Worm (Caenorhabditis elegans) whole organism, L4 larva: ENCODE data around the gene F44E2.3.

Source experiments
- lsy-2 ChIP-seq, 2 experiments: fragments of 150-350 bp in 1 of 2; sonication (generic microtip) in 1 of 2; optimal IDR thresholded peaks; 2 replicates each; lab custom pipeline; 2014 to 2017; ENCODE audit warnings: missing biosample characterization in 2 of 2, missing genetic modification characterization in 2 of 2
- nhr-237 ChIP-seq: sonication (generic microtip); optimal IDR thresholded peaks from 2 replicates; lab custom pipeline; 2017; ENCODE audit warnings: missing biosample characterization, missing genetic modification characterization
- zag-1 ChIP-seq: fragments of 150-350 bp; optimal IDR thresholded peaks from 2 replicates; lab custom pipeline; 2014; ENCODE audit warnings: missing biosample characterization, missing genetic modification characterization

DNA sequence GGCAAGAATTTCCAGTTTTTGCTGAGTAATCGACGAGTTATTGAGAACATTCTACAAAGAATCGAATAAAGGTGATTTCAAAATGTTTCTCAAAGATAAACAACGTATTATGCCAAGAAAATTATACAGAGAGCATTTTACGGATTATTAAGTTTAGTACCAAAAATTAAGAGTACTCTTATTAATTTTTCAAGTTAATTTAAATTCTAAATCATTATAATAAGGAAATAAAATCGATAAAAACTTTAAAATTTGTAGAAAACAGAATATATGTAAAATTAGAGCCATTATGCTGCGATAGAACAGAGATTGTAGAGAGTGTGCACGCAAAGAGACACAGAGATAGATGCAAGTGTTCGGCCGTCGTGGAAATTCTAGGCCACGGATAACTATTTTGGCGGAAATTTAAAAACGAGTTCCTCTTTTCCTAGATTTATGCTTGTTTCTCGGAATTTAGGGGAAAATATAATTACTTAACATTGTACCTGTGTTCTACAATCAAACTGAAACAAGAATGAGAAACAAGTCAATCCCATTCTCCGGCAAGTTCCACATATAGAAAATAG lies 21.5 kb upstream of the F44E2.3 start, which contains the start of gene F44E2.9:
- no peak for TF ChIP-seq nhr-237 (tag; lab: Kevin White, UChicago)
- TF ChIP-seq zag-1 (tag; lab: Kevin White, UChicago) = no peak
- TF ChIP-seq lsy-2 (tag; optimal IDR thresholded peaks at IDR 0.05; lab: Kevin White, UChicago) = no peak
